Worm (Caenorhabditis elegans): ENCODE results near the gene col-174.

- TF ChIP-seq vab-7 (GFP tag; IDR thresholded peaks at IDR 0.05) (no peak), nhr-76 (tag; optimal IDR thresholded peaks at IDR 0.05) (no peak), nhr-11 (tag; optimal IDR thresholded peaks at IDR 0.05) (no peak), snpc-4 (tag; optimal IDR thresholded peaks at IDR 0.05) (no peak), dmd-9 (GFP tag; IDR thresholded peaks at IDR 0.05) (no peak), unc-39 (tag; optimal IDR thresholded peaks at IDR 0.05) (no peak), zfp-3 (GFP tag; conservative IDR thresholded peaks at IDR 0.05) (no peak), nhr-237 (tag; optimal IDR thresholded peaks at IDR 0.05) (no peak), mxl-3 (GFP tag; optimal IDR thresholded peaks at IDR 0.05) (no peak), ztf-11 (tag; optimal IDR thresholded peaks at IDR 0.05) (no peak), set-16 (GFP tag; IDR thresholded peaks at IDR 0.05) (no peak), ZK546.5 (tag; optimal IDR thresholded peaks at IDR 0.05) (no peak)
Measured at ce11 chrX:7593931-7594544, 47.4 kb downstream of the col-174 start.
